Worm (Caenorhabditis elegans) whole organism, L4 larva: ENCODE measurements around the gene F46B6.2.
A peak's percentile ranks its signal among the peaks of the same experiment; 100 is the strongest.

ENCODE experiments used
- F49E8.2 ChIP-seq: sonication (generic microtip); optimal IDR thresholded peaks from 2 replicates; lab custom pipeline; 2016; ENCODE audit warnings: missing compliant biosample characterization, mild to moderate bottlenecking, missing genetic modification characterization, borderline replicate concordance
- R02D3.7 ChIP-seq: fragments of 150-350 bp; sonication (generic microtip); optimal IDR thresholded peaks from 3 replicates; lab custom pipeline; 2014; ENCODE audit warnings: missing biosample characterization, missing genetic modification characterization
- Y48G9A.11 ChIP-seq: fragments of 200-800 bp; sonication (Bioruptor generic); IDR thresholded peaks from 2 replicates; pipeline ENCODE4 v1.3.6; 2022; ENCODE audit warnings: missing genetic modification reagents, missing genetic modification characterization, missing compliant biosample characterization
- Y75B8A.6 ChIP-seq: fragments of 200-800 bp; sonication (Bioruptor generic); IDR thresholded peaks from 2 replicates; pipeline ENCODE4 v1.3.6; 2022; ENCODE audit warnings: missing genetic modification reagents, missing genetic modification characterization, missing compliant biosample characterization
- ZK546.5 ChIP-seq, 2 experiments: sonication (generic microtip); optimal IDR thresholded peaks; 2 replicates each; lab custom pipeline; 2017; ENCODE audit warnings: missing biosample characterization in 2 of 2, missing genetic modification characterization in 2 of 2
- ama-1 ChIP-seq: fragments of 150-350 bp; optimal IDR thresholded peaks from 2 replicates; lab custom pipeline; 2014; ENCODE audit warnings: inconsistent platforms, mixed read lengths
- attf-4 ChIP-seq: sonication (generic microtip); optimal IDR thresholded peaks from 3 replicates; lab custom pipeline; 2017; ENCODE audit warnings: missing biosample characterization, missing genetic modification characterization
- ceh-28 ChIP-seq: fragments of 150-350 bp; optimal IDR thresholded peaks from 2 replicates; lab custom pipeline; 2014; ENCODE audit warnings: missing biosample characterization, missing genetic modification reagents, missing genetic modification characterization
- ceh-44 ChIP-seq: fragments of 200-800 bp; sonication (Bioruptor generic); IDR thresholded peaks from 2 replicates; pipeline ENCODE4 v1.3.6; 2022; ENCODE audit warnings: missing genetic modification reagents, missing genetic modification characterization, missing compliant biosample characterization
- ceh-62 ChIP-seq: sonication (generic microtip); optimal IDR thresholded peaks from 2 replicates; lab custom pipeline; 2017; ENCODE audit warnings: missing biosample characterization, missing genetic modification characterization
- cey-2 ChIP-seq: sonication (generic microtip); optimal IDR thresholded peaks from 3 replicates; lab custom pipeline; 2017; ENCODE audit warnings: missing genetic modification characterization, mild to moderate bottlenecking, missing compliant biosample characterization, antibody characterized with exemption, borderline replicate concordance; ENCODE audit not compliant: insufficient read depth
- ctbp-1 ChIP-seq: fragments of 200-800 bp; sonication (Bioruptor generic); IDR thresholded peaks from 2 replicates; pipeline ENCODE4 v1.3.6; 2022; ENCODE audit warnings: missing genetic modification reagents, missing genetic modification characterization, missing compliant biosample characterization
- daf-19 ChIP-seq: fragments of 200-800 bp; sonication (Bioruptor generic); conservative IDR thresholded peaks from 2 replicates; pipeline ENCODE4 v1.3.6; 2022; ENCODE audit warnings: missing genetic modification characterization, missing compliant biosample characterization
- daf-8 ChIP-seq: fragments of 200-800 bp; sonication (Bioruptor generic); IDR thresholded peaks from 2 replicates; pipeline ENCODE4 v1.3.6; 2022; ENCODE audit warnings: missing genetic modification characterization, missing compliant biosample characterization
- dmd-8 ChIP-seq: fragments of 200-800 bp; sonication (Bioruptor generic); IDR thresholded peaks from 2 replicates; pipeline ENCODE4 v1.3.6; 2022; ENCODE audit warnings: missing genetic modification characterization, missing compliant biosample characterization
- dmd-9 ChIP-seq: fragments of 200-800 bp; sonication (Bioruptor generic); IDR thresholded peaks from 2 replicates; pipeline ENCODE4 v1.3.6; 2022; ENCODE audit warnings: missing genetic modification reagents, missing genetic modification characterization, missing compliant biosample characterization
- dve-1 ChIP-seq: sonication (generic microtip); optimal IDR thresholded peaks from 2 replicates; lab custom pipeline; 2017; ENCODE audit warnings: antibody characterized with exemption, mild to moderate bottlenecking, missing genetic modification characterization, missing compliant biosample characterization; ENCODE audit not compliant: insufficient read depth
- egl-27 ChIP-seq: sonication (generic microtip); optimal IDR thresholded peaks from 3 replicates; lab custom pipeline; 2017; ENCODE audit warnings: missing biosample characterization, missing genetic modification reagents, missing genetic modification characterization
- fkh-10 ChIP-seq: fragments of 150-350 bp; optimal IDR thresholded peaks from 2 replicates; lab custom pipeline; 2014; ENCODE audit warnings: missing biosample characterization, missing genetic modification reagents, missing genetic modification characterization
- fos-1 ChIP-seq: fragments of 150-350 bp; optimal IDR thresholded peaks from 2 replicates; lab custom pipeline; 2014; ENCODE audit warnings: missing biosample characterization, missing genetic modification characterization
- gei-8 ChIP-seq: fragments of 200-800 bp; sonication (Bioruptor generic); optimal IDR thresholded peaks from 2 replicates; lab custom pipeline; 2018; ENCODE audit warnings: mild to moderate bottlenecking, missing genetic modification characterization, missing compliant biosample characterization
- hif-1 ChIP-seq, 2 experiments: sonication (generic microtip); optimal IDR thresholded peaks; 2 replicates each; lab custom pipeline; 2016 to 2017; ENCODE audit warnings: missing compliant biosample characterization in 2 of 2, missing genetic modification characterization in 2 of 2, missing genetic modification reagents in 2 of 2, missing genotype in 2 of 2, mild to moderate bottlenecking in 1 of 2
- hlh-11 ChIP-seq: fragments of 200-800 bp; sonication (Bioruptor generic); optimal IDR thresholded peaks from 2 replicates; lab custom pipeline; 2018; ENCODE audit warnings: mild to moderate bottlenecking, missing genetic modification characterization, missing compliant biosample characterization
- hmg-1.1 ChIP-seq: fragments of 200-800 bp; sonication (Bioruptor generic); IDR thresholded peaks from 2 replicates; pipeline ENCODE4 v1.3.6; 2022; ENCODE audit warnings: missing genetic modification reagents, missing genetic modification characterization, missing compliant biosample characterization
- lin-15B ChIP-seq: fragments of 150-350 bp; sonication (generic microtip); optimal IDR thresholded peaks from 3 replicates; lab custom pipeline; 2014; ENCODE audit warnings: missing biosample characterization, missing genetic modification characterization
- lsy-2 ChIP-seq, 2 experiments: fragments of 150-350 bp in 1 of 2; sonication (generic microtip) in 1 of 2; optimal IDR thresholded peaks; 2 replicates each; lab custom pipeline; 2014 to 2017; ENCODE audit warnings: missing biosample characterization in 2 of 2, missing genetic modification characterization in 2 of 2
- madf-5 ChIP-seq, 2 experiments: fragments of 200-800 bp; sonication (Bioruptor generic); IDR thresholded peaks; 2 replicates each; pipeline ENCODE4 v1.3.6; 2022; ENCODE audit warnings: missing compliant biosample characterization in 2 of 2, missing genetic modification characterization in 2 of 2
- mdt-29 ChIP-seq: fragments of 200-800 bp; sonication (Bioruptor generic); IDR thresholded peaks from 2 replicates; pipeline ENCODE4 v1.3.6; 2022; ENCODE audit warnings: missing genetic modification reagents, missing genetic modification characterization, missing compliant biosample characterization
- mxl-3 ChIP-seq: fragments of 200-800 bp; sonication (Bioruptor generic); optimal IDR thresholded peaks from 2 replicates; lab custom pipeline; 2018; ENCODE audit warnings: mild to moderate bottlenecking, missing genetic modification characterization, missing compliant biosample characterization
- nhr-237 ChIP-seq: sonication (generic microtip); optimal IDR thresholded peaks from 2 replicates; lab custom pipeline; 2017; ENCODE audit warnings: missing biosample characterization, missing genetic modification characterization
- nhr-25 ChIP-seq: sonication (generic microtip); optimal IDR thresholded peaks from 2 replicates; lab custom pipeline; 2017; ENCODE audit warnings: missing genetic modification characterization, mild to moderate bottlenecking, missing compliant biosample characterization, antibody characterized with exemption, moderate library complexity, borderline replicate concordance; ENCODE audit not compliant: insufficient read depth
- nhr-77 ChIP-seq: fragments of 150-350 bp; optimal IDR thresholded peaks from 2 replicates; lab custom pipeline; 2014; ENCODE audit warnings: missing biosample characterization, missing genetic modification characterization
- pha-4 ChIP-seq, 2 experiments: fragments of 150-350 bp in 1 of 2; fragments of 200-800 bp in 1 of 2; sonication (Bioruptor generic) in 1 of 2; IDR thresholded peaks in 1 of 2; optimal IDR thresholded peaks in 1 of 2; 2 replicates each; pipeline versions ENCODE4 v1.3.6 to Lab custom; 2014 to 2022; ENCODE audit warnings: missing genetic modification characterization in 2 of 2, missing genetic modification reagents in 2 of 2, missing biosample characterization in 1 of 2, missing compliant biosample characterization in 1 of 2
- pqm-1 ChIP-seq: sonication (generic microtip); optimal IDR thresholded peaks from 2 replicates; lab custom pipeline; 2017; ENCODE audit warnings: missing biosample characterization, missing genetic modification characterization
- sdz-12 ChIP-seq: fragments of 200-800 bp; sonication (Bioruptor generic); optimal IDR thresholded peaks from 2 replicates; lab custom pipeline; 2018; ENCODE audit warnings: mild to moderate bottlenecking, missing genetic modification characterization, missing compliant biosample characterization
- spr-1 ChIP-seq: sonication (generic microtip); optimal IDR thresholded peaks from 2 replicates; lab custom pipeline; 2016; ENCODE audit warnings: mild to moderate bottlenecking, missing genetic modification characterization, missing compliant biosample characterization
- unc-130 ChIP-seq: sonication (generic microtip); optimal IDR thresholded peaks from 2 replicates; lab custom pipeline; 2016; ENCODE audit warnings: missing genetic modification reagents, missing genetic modification characterization, missing compliant biosample characterization
- vab-7 ChIP-seq: fragments of 200-800 bp; sonication (Bioruptor generic); IDR thresholded peaks from 2 replicates; pipeline ENCODE4 v1.3.6; 2022; ENCODE audit warnings: missing genetic modification reagents, missing genetic modification characterization, missing compliant biosample characterization
- zip-2 ChIP-seq: fragments of 150-350 bp; optimal IDR thresholded peaks from 2 replicates; lab custom pipeline; 2014; ENCODE audit warnings: missing biosample characterization, missing genetic modification characterization

Gene F46B6.2

ce11 chrV:9752918-9753317, 19.2 kb upstream of the F46B6.2 start, which contains the start of gene F58E6.6:
Gene F58E6.6, minus strand, starts transcription at chrV:9753018.
- no peak for TF ChIP-seq ceh-44 (GFP tag; lab: Robert Waterston, UW)
- TF ChIP-seq pha-4 (GFP tag; IDR thresholded peaks at IDR 0.05; lab: Robert Waterston, UW), result no peak
- TF ChIP-seq pha-4 (tag; optimal IDR thresholded peaks at IDR 0.05; lab: Kevin White, UChicago), result no peak
- TF ChIP-seq sdz-12, result no peak
- TF ChIP-seq Y75B8A.6, result no peak
- no peak for TF ChIP-seq hif-1 (tag; optimal IDR thresholded peaks at IDR 0.05; lab: Kevin White, UChicago)
- TF ChIP-seq daf-8 (GFP tag; lab: Robert Waterston, UW), result no peak
- TF ChIP-seq dmd-9 (GFP tag; lab: Robert Waterston, UW), result no peak
- TF ChIP-seq ceh-28 (tag; lab: Kevin White, UChicago), result no peak
- TF ChIP-seq cey-2 (tag; lab: Kevin White, UChicago), result no peak
- TF ChIP-seq nhr-25 (tag; lab: Kevin White, UChicago), result no peak
- TF ChIP-seq nhr-77, result no peak
- TF ChIP-seq zip-2 (tag; lab: Kevin White, UChicago), result no peak
- no peak for TF ChIP-seq fos-1 (tag; lab: Kevin White, UChicago)
- no peak for TF ChIP-seq daf-19 (GFP tag; lab: Robert Waterston, UW)
- no peak for TF ChIP-seq vab-7 (GFP tag; lab: Robert Waterston, UW)
- TF ChIP-seq nhr-237 (tag; lab: Kevin White, UChicago), result no peak

ce11 chrV:9753554-9753953, 18.5 kb upstream of the F46B6.2 start:
- TF ChIP-seq R02D3.7 (tag; lab: Kevin White, UChicago), result no peak
- TF ChIP-seq ceh-62 (tag; lab: Kevin White, UChicago), result no peak
- no peak for TF ChIP-seq attf-4 (tag; lab: Kevin White, UChicago)
- TF ChIP-seq mdt-29 (GFP tag; lab: Robert Waterston, UW), result no peak
- no peak for TF ChIP-seq dmd-9 (GFP tag; lab: Robert Waterston, UW)
- TF ChIP-seq dmd-8, result 0 out of 2 replicates have a peak, but pooled peaks have one; percentile 53
- TF ChIP-seq lsy-2 (tag; optimal IDR thresholded peaks at IDR 0.05; lab: Kevin White, UChicago), result no peak
- no peak for TF ChIP-seq ZK546.5 (tag; optimal IDR thresholded peaks at IDR 0.05; lab: Kevin White, UChicago)
- no peak for TF ChIP-seq fkh-10 (GFP tag; lab: Kevin White, UChicago)

- TF ChIP-seq mxl-3 (no peak), F49E8.2 (no peak), pqm-1 (tag; lab: Kevin White, UChicago) (no peak), spr-1 (no peak), egl-27 (no peak), dve-1 (tag; lab: Kevin White, UChicago) (no peak), gei-8 (GFP tag; lab: Kevin White, UChicago) (no peak), sdz-12 (no peak), lin-15B (tag; lab: Kevin White, UChicago) (no peak), hlh-11 (tag; lab: Kevin White, UChicago) (no peak), Y48G9A.11 (no peak), ctbp-1 (GFP tag; lab: Robert Waterston, UW) (no peak), ama-1 (lab: Kevin White, UChicago) (no peak), madf-5 (GFP tag; IDR thresholded peaks at IDR 0.05; lab: Robert Waterston, UW) (no peak), unc-130 (GFP tag; lab: Kevin White, UChicago) (no peak), Y75B8A.6 (no peak), hmg-1.1 (no peak)
Observed at ce11 chrV:9754459-9754858, 17.6 kb upstream of the F46B6.2 start, which contains the start of gene F58E6.5. Gene F58E6.5, minus strand, starts transcription at chrV:9754559.
